Fruit fly (Drosophila melanogaster): ENCODE data around the gene CG9004.

The CG9004 gene

DNA sequence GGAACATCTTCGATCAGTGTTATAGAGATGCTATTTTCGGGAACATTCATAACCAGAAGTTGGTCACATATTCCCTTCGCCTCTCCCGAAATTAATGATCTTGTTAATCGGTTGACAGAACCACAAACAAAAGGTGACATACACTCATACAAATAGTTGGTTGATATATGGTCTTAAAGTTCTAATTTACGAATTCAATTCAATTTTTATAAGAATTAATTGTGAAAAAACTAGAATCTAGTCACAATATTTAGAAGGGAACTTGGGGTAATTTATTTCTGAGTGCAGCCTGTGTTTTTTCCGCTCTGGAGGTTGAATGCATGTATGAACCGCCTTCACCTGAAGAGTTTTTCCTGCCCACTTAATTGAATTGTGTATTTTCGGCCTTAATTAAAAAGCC is 26.3 kb downstream of the CG9004 start (continued):
- TF ChIP-seq CG32772 (GFP tag; IDR thresholded peaks at IDR 0.05) (no peak), CG4424 (GFP tag; optimal IDR thresholded peaks at IDR 0.05) (no peak), CG11093 (GFP tag; IDR thresholded peaks at IDR 0.05) (no peak), CG31441 (GFP tag; IDR thresholded peaks at IDR 0.05) (peak; percentile 38), CG18619 (GFP tag; optimal IDR thresholded peaks at IDR 0.05) (no peak), CG9817 (tag; optimal IDR thresholded peaks at IDR 0.05) (no peak), hkb (optimal IDR thresholded peaks at IDR 0.05) (no peak), hkb (GFP tag; IDR thresholded peaks at IDR 0.05) (no peak), Blimp-1 (GFP tag; optimal IDR thresholded peaks at IDR 0.05) (peak; percentile 45), Poxn (GFP tag; IDR thresholded peaks at IDR 0.05) (no peak), CG9727 (GFP tag; optimal IDR thresholded peaks at IDR 0.05) (no peak), CG6765 (GFP tag; optimal IDR thresholded peaks at IDR 0.05) (no peak), Ada2b (GFP tag; IDR thresholded peaks at IDR 0.05) (no peak), exex (tag; optimal IDR thresholded peaks at IDR 0.05) (no peak), bigmax (GFP tag; optimal IDR thresholded peaks at IDR 0.05) (no peak), vnd (GFP tag; IDR thresholded peaks at IDR 0.05; ENCODE audit: partially characterized antibody) (no peak), ab (GFP tag; optimal IDR thresholded peaks at IDR 0.05) (no peak), NK7.1 (GFP tag; optimal IDR thresholded peaks at IDR 0.05) (no peak), CG30020 (tag; optimal IDR thresholded peaks at IDR 0.05) (no peak), CG6689 (GFP tag; IDR thresholded peaks at IDR 0.05) (no peak), CG1792 (GFP tag; optimal IDR thresholded peaks at IDR 0.05) (no peak), HHEX (GFP tag; optimal IDR thresholded peaks at IDR 0.05) (no peak), fd102C (GFP tag; optimal IDR thresholded peaks at IDR 0.05) (no peak), Kr (GFP tag; optimal IDR thresholded peaks at IDR 0.05) (no peak), nmo (GFP tag; optimal IDR thresholded peaks at IDR 0.05) (peak; percentile 33), tin (GFP tag; optimal IDR thresholded peaks at IDR 0.05) (no peak), CG17361 (GFP tag; IDR thresholded peaks at IDR 0.05) (no peak), D19A (tag; optimal IDR thresholded peaks at IDR 0.05) (peak; percentile 20), ato (GFP tag; IDR thresholded peaks at IDR 0.05; ENCODE audit: partially characterized antibody) (no peak), dmrt99B (tag; optimal IDR thresholded peaks at IDR 0.05) (peak; percentile 10), usp (GFP tag; optimal IDR thresholded peaks at IDR 0.05) (no peak), CkIIα-i1 (GFP tag; IDR thresholded peaks at IDR 0.05) (no peak), CG18764 (GFP tag; optimal IDR thresholded peaks at IDR 0.05) (no peak), zf30C (GFP tag; optimal IDR thresholded peaks at IDR 0.05) (no peak), Ets97D (GFP tag; optimal IDR thresholded peaks at IDR 0.05) (no peak), sna (GFP tag; IDR thresholded peaks at IDR 0.05; ENCODE audit: partially characterized antibody) (no peak), Sry-δ (GFP tag; optimal IDR thresholded peaks at IDR 0.05) (no peak), Tbp (GFP tag; optimal IDR thresholded peaks at IDR 0.05) (no peak), Hr39 (optimal IDR thresholded peaks at IDR 0.05) (no peak), zfh1 (GFP tag; IDR thresholded peaks at IDR 0.05) (no peak), dpn (GFP tag; optimal IDR thresholded peaks at IDR 0.05) (no peak), fru (optimal IDR thresholded peaks at IDR 0.05) (no peak), croc (GFP tag; conservative IDR thresholded peaks at IDR 0.05) (no peak), CG9609 (GFP tag; optimal IDR thresholded peaks at IDR 0.05) (no peak), gfzf (GFP tag; optimal IDR thresholded peaks at IDR 0.05) (no peak), CG13123 (GFP tag; optimal IDR thresholded peaks at IDR 0.05) (no peak), stwl (tag; optimal IDR thresholded peaks at IDR 0.05) (no peak), sisA (GFP tag; IDR thresholded peaks at IDR 0.05) (0 out of 2 replicates have a peak, but pooled peaks have one; percentile 13), twi (tag; optimal IDR thresholded peaks at IDR 0.05) (no peak), Atf-2 (GFP tag; optimal IDR thresholded peaks at IDR 0.05) (no peak), ap (GFP tag; IDR thresholded peaks at IDR 0.05) (peak; percentile 39; the same call in 1 of the 2 replicates), tll (GFP tag; optimal IDR thresholded peaks at IDR 0.05) (no peak), E2f2 (GFP tag; IDR thresholded peaks at IDR 0.05) (no peak)
